Worm (Caenorhabditis elegans): Measurements from ENCODE around the gene sre-6.

Gene sre-6

ce11 chrV:10807862-10808327 is 45.3 kb upstream of the sre-6 start, which contains the start of gene plrg-1 (continued):
- peak; percentile 51 for TF ChIP-seq ceh-90 (tag; optimal IDR thresholded peaks at IDR 0.05)
- TF ChIP-seq lin-14 (GFP tag; optimal IDR thresholded peaks at IDR 0.05) = peak; percentile 93
- peak; percentile 87 for TF ChIP-seq lin-15B (tag; optimal IDR thresholded peaks at IDR 0.05)
- no peak for TF ChIP-seq hlh-4 (tag; optimal IDR thresholded peaks at IDR 0.05)
- peak; percentile 68 for TF ChIP-seq ceh-88 (GFP tag; IDR thresholded peaks at IDR 0.05)
- peak in 1 of 2 experiments; percentile 77 for TF ChIP-seq ztf-11 (tag; optimal IDR thresholded peaks at IDR 0.05)
- peak; percentile 76 to 86 for TF ChIP-seq lin-35 (GFP tag; optimal IDR thresholded peaks at IDR 0.05)
- peak; percentile 82 for TF ChIP-seq unc-86 (tag; optimal IDR thresholded peaks at IDR 0.05)
- peak; percentile 80 for TF ChIP-seq ztf-4 (tag; optimal IDR thresholded peaks at IDR 0.05)
- peak; percentile 91 for TF ChIP-seq swsn-7 (tag; optimal IDR thresholded peaks at IDR 0.05)
- TF ChIP-seq nhr-71 (tag; optimal IDR thresholded peaks at IDR 0.05) = peak; percentile 94
- peak; percentile 90 for TF ChIP-seq skn-1 (tag; optimal IDR thresholded peaks at IDR 0.05)
- peak; percentile 86 for TF ChIP-seq xbp-1 (tag; optimal IDR thresholded peaks at IDR 0.05)
- TF ChIP-seq sup-37 (GFP tag; optimal IDR thresholded peaks at IDR 0.05) = peak; percentile 69
- no peak for TF ChIP-seq nhr-84 (tag; optimal IDR thresholded peaks at IDR 0.05)
- peak in 1 of 2 experiments; percentile 48 for TF ChIP-seq egl-27 (tag; optimal IDR thresholded peaks at IDR 0.05)
- peak; percentile 89 for TF ChIP-seq nhr-47 (tag; optimal IDR thresholded peaks at IDR 0.05)
- TF ChIP-seq zag-1 (tag; optimal IDR thresholded peaks at IDR 0.05) = no peak
- TF ChIP-seq rnt-1 (tag; optimal IDR thresholded peaks at IDR 0.05) = peak; percentile 96
- peak; percentile 41 for TF ChIP-seq fkh-10 (GFP tag; optimal IDR thresholded peaks at IDR 0.05)
- peak; percentile 89 for TF ChIP-seq tbx-2 (tag; optimal IDR thresholded peaks at IDR 0.05)
- TF ChIP-seq ama-1 (optimal IDR thresholded peaks at IDR 0.05) = peak; percentile 26
- peak; percentile 77 for TF ChIP-seq egl-13 (tag; optimal IDR thresholded peaks at IDR 0.05)
- TF ChIP-seq nhr-90 (tag; optimal IDR thresholded peaks at IDR 0.05; ENCODE audit: poor library complexity) = peak; percentile 89
- peak; percentile 81 for TF ChIP-seq lin-13 (GFP tag; optimal IDR thresholded peaks at IDR 0.05)
- peak; percentile 93 for TF ChIP-seq zip-4 (GFP tag; optimal IDR thresholded peaks at IDR 0.05)
- no peak for TF ChIP-seq mef-2 (tag; optimal IDR thresholded peaks at IDR 0.05)
- TF ChIP-seq ceh-63 (GFP tag; optimal IDR thresholded peaks at IDR 0.05) = peak; percentile 45
- TF ChIP-seq Y116A8C.19 (tag; optimal IDR thresholded peaks at IDR 0.05; ENCODE audit: borderline replicate concordance) = no peak
- peak; percentile 80 for TF ChIP-seq lin-39 (tag; optimal IDR thresholded peaks at IDR 0.05)
- peak; percentile 71 for TF ChIP-seq fos-1 (tag; optimal IDR thresholded peaks at IDR 0.05)
- no peak for TF ChIP-seq C34B4.2 (tag; optimal IDR thresholded peaks at IDR 0.05)
- TF ChIP-seq nhr-28 (tag; optimal IDR thresholded peaks at IDR 0.05) = no peak
- TF ChIP-seq unc-98 (GFP tag; IDR thresholded peaks at IDR 0.05) = peak; percentile 52; the same call in 1 of the 2 replicates
- peak; percentile 74 for TF ChIP-seq nhr-11 (tag; optimal IDR thresholded peaks at IDR 0.05)
- TF ChIP-seq vab-15 (tag; optimal IDR thresholded peaks at IDR 0.05) = peak; percentile 75
- no peak for TF ChIP-seq hlh-17 (GFP tag; optimal IDR thresholded peaks at IDR 0.05; ENCODE audit: borderline replicate concordance)
- TF ChIP-seq pag-3 (tag; optimal IDR thresholded peaks at IDR 0.05; ENCODE audit: borderline replicate concordance, insufficient read depth) = no peak
- TF ChIP-seq nhr-76 (tag; optimal IDR thresholded peaks at IDR 0.05) = no peak
- TF ChIP-seq sptf-1 (tag; optimal IDR thresholded peaks at IDR 0.05) = no peak
- TF ChIP-seq ceh-8 (GFP tag; optimal IDR thresholded peaks at IDR 0.05) = peak; percentile 83
- TF ChIP-seq jun-1 (tag; optimal IDR thresholded peaks at IDR 0.05) = peak; percentile 49
- TF ChIP-seq isw-1 (GFP tag; IDR thresholded peaks at IDR 0.05) = peak; percentile 85
- TF ChIP-seq unc-30 (tag; optimal IDR thresholded peaks at IDR 0.05) = no peak
- peak; percentile 73 to 82 (median 81) for TF ChIP-seq dpl-1 (GFP tag; optimal IDR thresholded peaks at IDR 0.05)
- TF ChIP-seq snpc-4 (tag; optimal IDR thresholded peaks at IDR 0.05) = peak; percentile 90
- TF ChIP-seq C04F5.9 (tag; optimal IDR thresholded peaks at IDR 0.05) = no peak
- peak; percentile 93 for TF ChIP-seq nhr-19 (GFP tag; conservative IDR thresholded peaks at IDR 0.05)
- no peak for TF ChIP-seq tlp-1 (tag; optimal IDR thresholded peaks at IDR 0.05)
